Fruit fly (Drosophila melanogaster) whole organism, embryonic: ENCODE results near the gene CG32700.
A peak's percentile ranks its signal among the peaks of the same experiment; 100 is the strongest.

ENCODE experiments used
- Bdp1 ChIP-seq: fragments of 200-800 bp; sonication (Bioruptor generic); optimal IDR thresholded peaks from 3 replicates; lab custom pipeline; 2016; ENCODE audit warnings: missing biosample characterization, missing genetic modification characterization
- CG1024 ChIP-seq: fragments of 200-800 bp; sonication (Bioruptor generic); IDR thresholded peaks from 2 replicates; pipeline ENCODE4 v1.3.6; 2022; ENCODE audit warnings: missing biosample characterization, missing genetic modification characterization
- CG10366 ChIP-seq: fragments of 200-800 bp; sonication (Bioruptor generic); IDR thresholded peaks from 2 replicates; pipeline ENCODE4 v1.3.6; 2022; ENCODE audit warnings: missing biosample characterization, missing genetic modification characterization
- CG11247 ChIP-seq: fragments of 200-800 bp; sonication (Bioruptor generic); IDR thresholded peaks from 2 replicates; pipeline ENCODE4 v1.3.6; 2022; ENCODE audit warnings: missing biosample characterization, missing genetic modification characterization
- CG13287 ChIP-seq: fragments of 200-800 bp; sonication (Bioruptor generic); IDR thresholded peaks from 2 replicates; pipeline ENCODE4 v1.3.6; 2022; ENCODE audit warnings: missing biosample characterization, missing genetic modification characterization; ENCODE audit not compliant: partially characterized antibody
- CG14667 ChIP-seq: fragments of 200-800 bp; sonication (Bioruptor generic); IDR thresholded peaks from 2 replicates; pipeline ENCODE4 v1.3.6; 2022; ENCODE audit warnings: missing biosample characterization, missing genetic modification characterization
- CG17328 ChIP-seq: fragments of 200-800 bp; sonication (Bioruptor generic); IDR thresholded peaks from 2 replicates; pipeline ENCODE4 v1.3.6; 2022; ENCODE audit warnings: missing biosample characterization, missing genetic modification characterization
- CG17385 ChIP-seq: fragments of 200-800 bp; sonication (Bioruptor generic); optimal IDR thresholded peaks from 3 replicates; lab custom pipeline; 2018; ENCODE audit warnings: missing biosample characterization, mild to moderate bottlenecking, missing genetic modification characterization
- CG1792 ChIP-seq: fragments of 200-800 bp; sonication (Bioruptor generic); optimal IDR thresholded peaks from 2 replicates; lab custom pipeline; 2016; ENCODE audit warnings: missing biosample characterization, missing genetic modification characterization
- CG18011 ChIP-seq: fragments of 200-800 bp; sonication (Bioruptor generic); optimal IDR thresholded peaks from 2 replicates; lab custom pipeline; 2017; ENCODE audit warnings: missing biosample characterization, missing genetic modification characterization, mild to moderate bottlenecking, moderate library complexity, missing genotype
- CG18476 ChIP-seq: fragments of 200-800 bp; sonication (Bioruptor generic); optimal IDR thresholded peaks from 2 replicates; lab custom pipeline; 2016; ENCODE audit warnings: missing biosample characterization, mild to moderate bottlenecking, missing genetic modification characterization
- CG31388 ChIP-seq: fragments of 200-800 bp; sonication (Bioruptor generic); optimal IDR thresholded peaks from 2 replicates; lab custom pipeline; 2016; ENCODE audit warnings: missing biosample characterization, missing genetic modification characterization
- CG3726 ChIP-seq: fragments of 200-800 bp; sonication (Bioruptor generic); IDR thresholded peaks from 3 replicates; pipeline ENCODE4, ENCODE4 v1.3.6; 2022; ENCODE audit warnings: missing biosample characterization, missing genetic modification characterization
- CG7556 ChIP-seq: fragments of 200-800 bp; sonication (Bioruptor generic); optimal IDR thresholded peaks from 2 replicates; lab custom pipeline; 2017; ENCODE audit warnings: missing biosample characterization, mild to moderate bottlenecking, missing genetic modification characterization
- CG7928 ChIP-seq: fragments of 200-800 bp; sonication (Bioruptor generic); optimal IDR thresholded peaks from 2 replicates; lab custom pipeline; 2017; ENCODE audit warnings: missing biosample characterization, mild to moderate bottlenecking, missing genetic modification characterization
- CG8944 ChIP-seq: fragments of 200-800 bp; sonication (Bioruptor generic); optimal IDR thresholded peaks from 3 replicates; lab custom pipeline; 2016; ENCODE audit warnings: missing biosample characterization, missing genetic modification characterization
- CG9932 ChIP-seq: fragments of 200-800 bp; sonication (Bioruptor generic); IDR thresholded peaks from 2 replicates; pipeline ENCODE4 v1.3.6; 2022; ENCODE audit warnings: missing biosample characterization, missing genetic modification characterization
- Chrac-16 ChIP-seq: fragments of 200-800 bp; sonication (Bioruptor generic); optimal IDR thresholded peaks from 3 replicates; lab custom pipeline; 2016; ENCODE audit warnings: missing biosample characterization, missing genetic modification characterization
- CkIIα-i1 ChIP-seq: fragments of 200-800 bp; sonication (Bioruptor generic); IDR thresholded peaks from 2 replicates; pipeline ENCODE4 v1.3.6; 2022; ENCODE audit warnings: missing biosample characterization, missing genetic modification characterization
- Dbx ChIP-seq: fragments of 200-800 bp; sonication (Bioruptor generic); IDR thresholded peaks from 3 replicates; pipeline ENCODE4 v1.3.6; 2022; ENCODE audit warnings: missing biosample characterization, missing genetic modification characterization
- Deaf1 ChIP-seq: fragments of 200-800 bp; optimal IDR thresholded peaks from 3 replicates; lab custom pipeline; 2019; ENCODE audit warnings: missing biosample characterization, mild to moderate bottlenecking, missing genetic modification characterization, moderate library complexity
- ERR ChIP-seq: fragments of 200-800 bp; sonication (Bioruptor generic); optimal IDR thresholded peaks from 2 replicates; lab custom pipeline; 2016; ENCODE audit warnings: missing biosample characterization, missing genetic modification characterization
- GATAe ChIP-seq: fragments of 200-800 bp; sonication (Bioruptor generic); conservative IDR thresholded peaks from 2 replicates; pipeline ENCODE4 v1.3.6; 2022; ENCODE audit warnings: missing biosample characterization, missing genetic modification characterization
- Hmr ChIP-seq: fragments of 200-800 bp; sonication (Bioruptor generic); optimal IDR thresholded peaks from 3 replicates; lab custom pipeline; 2017; ENCODE audit warnings: mild to moderate bottlenecking, missing biosample characterization, missing genetic modification reagents, missing genetic modification characterization
- Lhr ChIP-seq: fragments of 200-800 bp; sonication (Bioruptor generic); optimal IDR thresholded peaks from 3 replicates; lab custom pipeline; 2017; ENCODE audit warnings: mild to moderate bottlenecking, missing biosample characterization, missing genetic modification reagents, missing genetic modification characterization
- Lim3 ChIP-seq: fragments of 200-800 bp; sonication (Bioruptor generic); IDR thresholded peaks from 2 replicates; pipeline ENCODE4 v1.3.6; 2022; ENCODE audit warnings: missing biosample characterization, missing genetic modification characterization
- Mes4 ChIP-seq: fragments of 200-800 bp; sonication (Bioruptor generic); optimal IDR thresholded peaks from 2 replicates; lab custom pipeline; 2016; ENCODE audit warnings: missing biosample characterization, missing genetic modification characterization
- NFAT ChIP-seq: fragments of 200-800 bp; sonication (Bioruptor generic); IDR thresholded peaks from 2 replicates; pipeline ENCODE4 v1.3.6; 2022; ENCODE audit warnings: missing biosample characterization, missing genetic modification characterization
- PHDP ChIP-seq: fragments of 200-800 bp; sonication (Bioruptor generic); optimal IDR thresholded peaks from 3 replicates; lab custom pipeline; 2018; ENCODE audit warnings: missing biosample characterization, mild to moderate bottlenecking, missing genetic modification characterization, moderate library complexity
- Ravus ChIP-seq: fragments of 200-800 bp; sonication (Bioruptor generic); IDR thresholded peaks from 2 replicates; pipeline ENCODE4 v1.3.6; 2022; ENCODE audit warnings: missing biosample characterization, missing genetic modification characterization
- Sox100B ChIP-seq: fragments of 200-800 bp; sonication (Bioruptor generic); optimal IDR thresholded peaks from 3 replicates; lab custom pipeline; 2018; ENCODE audit warnings: missing biosample characterization, mild to moderate bottlenecking, missing genetic modification characterization
- Taf1 ChIP-seq: fragments of 200-800 bp; sonication (Bioruptor generic); IDR thresholded peaks from 2 replicates; pipeline ENCODE4 v1.3.6; 2022; ENCODE audit warnings: missing biosample characterization, missing genetic modification characterization
- ase ChIP-seq: fragments of 200-800 bp; sonication (Bioruptor generic); IDR thresholded peaks from 3 replicates; pipeline ENCODE4 v1.3.6; 2022; ENCODE audit warnings: missing biosample characterization, missing genetic modification characterization
- bigmax ChIP-seq: fragments of 200-800 bp; sonication (Bioruptor generic); optimal IDR thresholded peaks from 2 replicates; lab custom pipeline; 2018; ENCODE audit warnings: missing biosample characterization, mild to moderate bottlenecking, missing genetic modification characterization
- bowl ChIP-seq: fragments of 200-800 bp; sonication (Bioruptor generic); IDR thresholded peaks from 2 replicates; pipeline ENCODE4 v1.3.6; 2022; ENCODE audit warnings: missing biosample characterization, missing genetic modification characterization
- btn ChIP-seq: fragments of 200-800 bp; sonication (Bioruptor generic); optimal IDR thresholded peaks from 2 replicates; lab custom pipeline; 2016; ENCODE audit warnings: missing biosample characterization, missing genetic modification characterization
- cad ChIP-seq: fragments of >200 bp; optimal IDR thresholded peaks from 2 replicates; lab custom pipeline; 2017; ENCODE audit warnings: missing biosample characterization, missing genetic modification characterization
- dan ChIP-seq: fragments of 200-800 bp; sonication (Bioruptor generic); IDR thresholded peaks from 2 replicates; pipeline ENCODE4 v1.3.6; 2022; ENCODE audit warnings: missing biosample characterization, missing genetic modification characterization
- ewg ChIP-seq: fragments of 200-800 bp; sonication (Bioruptor generic); optimal IDR thresholded peaks from 3 replicates; lab custom pipeline; 2017; ENCODE audit warnings: mild to moderate bottlenecking, missing biosample characterization, missing genetic modification reagents, missing genetic modification characterization
- fd3F ChIP-seq: fragments of 200-800 bp; sonication (Bioruptor generic); optimal IDR thresholded peaks from 2 replicates; lab custom pipeline; 2018; ENCODE audit warnings: missing biosample characterization, mild to moderate bottlenecking, missing genetic modification characterization, moderate library complexity
- gro ChIP-seq: fragments of 200-800 bp; sonication (Bioruptor generic); optimal IDR thresholded peaks from 2 replicates; lab custom pipeline; 2016; ENCODE audit warnings: missing biosample characterization, missing genetic modification characterization
- her ChIP-seq: fragments of 200-800 bp; sonication (Bioruptor generic); optimal IDR thresholded peaks from 2 replicates; lab custom pipeline; 2016; ENCODE audit warnings: missing biosample characterization, missing genetic modification characterization
- jumu ChIP-seq: fragments of 200-800 bp; sonication (Bioruptor generic); optimal IDR thresholded peaks from 3 replicates; lab custom pipeline; 2016; ENCODE audit warnings: missing biosample characterization, missing genetic modification characterization
- kah ChIP-seq: fragments of 200-800 bp; sonication (Bioruptor generic); optimal IDR thresholded peaks from 2 replicates; lab custom pipeline; 2018; ENCODE audit warnings: missing biosample characterization, mild to moderate bottlenecking, missing genetic modification characterization
- lov ChIP-seq, 2 experiments: fragments of 200-800 bp in 1 of 2; fragments of >200 bp in 1 of 2; sonication (Bioruptor generic) in 1 of 2; IDR thresholded peaks in 1 of 2; optimal IDR thresholded peaks in 1 of 2; 2 replicates in 1 of 2; 3 replicates in 1 of 2; pipeline versions ENCODE4 v1.3.6 to Lab custom; 2017 to 2022; ENCODE audit warnings: missing biosample characterization in 1 of 2, missing genetic modification characterization in 1 of 2
- sc ChIP-seq, 3 experiments: fragments of >200 bp in 2 of 3; fragments of 200-800 bp in 1 of 3; sonication (Bioruptor generic) in 1 of 3; optimal IDR thresholded peaks; 2 replicates in 2 of 3; 3 replicates in 1 of 3; lab custom pipeline; 2017; ENCODE audit warnings: mild to moderate bottlenecking in 1 of 3, missing biosample characterization in 1 of 3, missing genetic modification characterization in 1 of 3, missing genetic modification reagents in 1 of 3
- ssp ChIP-seq: fragments of 200-800 bp; sonication (Bioruptor generic); IDR thresholded peaks from 2 replicates; pipeline ENCODE4 v1.3.6; 2022; ENCODE audit warnings: missing biosample characterization, missing genetic modification characterization
- tll ChIP-seq, 2 experiments: fragments of 200-800 bp in 1 of 2; fragments of >200 bp in 1 of 2; sonication (Bioruptor generic) in 1 of 2; optimal IDR thresholded peaks; 2 replicates each; lab custom pipeline; 2017 to 2019; ENCODE audit warnings: missing biosample characterization in 2 of 2, missing genetic modification characterization in 2 of 2, mild to moderate bottlenecking in 1 of 2, moderate library complexity in 1 of 2
- vvl ChIP-seq: fragments of 200-800 bp; sonication (Bioruptor generic); IDR thresholded peaks from 2 replicates; pipeline ENCODE4 v1.3.6; 2022; ENCODE audit warnings: missing biosample characterization, missing genetic modification characterization

CG32700 gene

DNA sequence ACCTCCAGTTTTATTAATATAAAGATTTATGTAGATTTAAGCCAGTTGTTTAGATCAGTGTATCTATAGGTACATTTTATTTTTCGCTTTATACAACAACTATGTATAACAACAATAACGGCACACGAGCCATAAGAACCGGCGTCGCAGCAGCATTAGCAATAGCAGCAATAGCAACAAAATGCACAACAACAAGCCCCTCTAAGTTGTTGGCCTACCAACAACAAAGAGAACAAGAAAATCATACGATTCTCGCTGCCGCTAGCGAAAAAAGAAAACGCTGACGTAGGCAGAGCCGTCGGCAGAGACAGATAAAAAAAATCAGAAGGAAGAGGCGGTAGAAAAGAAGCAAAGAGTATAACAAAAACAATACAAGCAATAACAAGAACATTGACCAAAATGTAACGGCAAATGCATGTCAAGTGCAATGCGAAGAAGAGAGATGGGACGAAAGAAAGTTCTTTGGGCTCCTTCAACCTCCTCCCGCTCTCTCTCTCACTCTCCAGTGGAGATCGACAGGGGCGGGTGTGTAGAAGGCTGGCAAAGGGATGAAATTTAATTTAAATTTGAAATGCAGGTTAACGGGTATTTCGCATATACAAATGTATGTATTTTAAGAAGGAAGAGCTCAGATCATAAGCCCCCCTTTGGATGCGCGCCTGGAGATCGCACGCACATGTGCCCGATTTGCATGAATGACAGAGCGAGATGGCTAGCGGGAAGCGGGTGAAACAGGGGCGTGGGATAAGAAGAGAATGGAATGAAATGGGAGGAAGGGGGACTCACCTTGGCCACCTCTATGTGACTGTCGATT, 28.3 kb upstream of the CG32700 start (continued):
- TF ChIP-seq Taf1 (peak; percentile 96), jumu (GFP tag; lab: Kevin White, UChicago) (peak; percentile 99), CkIIα-i1 (GFP tag; lab: Robert Waterston, UW) (peak; percentile 85), Deaf1 (tag; lab: Kevin White, UChicago) (peak; percentile 74), CG17328 (GFP tag; lab: Robert Waterston, UW) (peak; percentile 99), CG9932 (GFP tag; lab: Robert Waterston, UW) (peak; percentile 99), CG18476 (GFP tag; lab: Kevin White, UChicago) (peak; percentile 95), Dbx (GFP tag; lab: Robert Waterston, UW) (peak; percentile 98), Mes4 (GFP tag; lab: Kevin White, UChicago) (peak; percentile 98), bowl (GFP tag; lab: Robert Waterston, UW) (peak; percentile 94), Bdp1 (GFP tag; lab: Kevin White, UChicago) (peak; percentile 93), CG1024 (peak; percentile 96), CG31388 (GFP tag; lab: Kevin White, UChicago) (peak; percentile 94), her (peak; percentile 96), GATAe (GFP tag; lab: Robert Waterston, UW) (peak; percentile 86), ERR (peak; percentile 95), Sox100B (peak; percentile 93), PHDP (tag; lab: Kevin White, UChicago) (peak; percentile 97), kah (GFP tag; lab: Kevin White, UChicago) (peak; percentile 90), gro (GFP tag; lab: Kevin White, UChicago) (peak; percentile 98), CG18011 (peak; percentile 89), CG17385 (GFP tag; lab: Kevin White, UChicago) (peak; percentile 93), CG13287 (GFP tag; lab: Robert Waterston, UW) (no peak), ase (peak; percentile 98), dan (peak; percentile 99), fd3F (peak; percentile 95), NFAT (peak; percentile 99), cad (GFP tag; lab: Kevin White, UChicago) (no peak), ewg (GFP tag; lab: Kevin White, UChicago) (peak; percentile 98), ssp (GFP tag; lab: Robert Waterston, UW) (peak; percentile 94), Ravus (GFP tag; lab: Robert Waterston, UW) (peak; percentile 94), CG3726 (GFP tag; lab: Robert Waterston, UW) (peak; percentile 98), Chrac-16 (peak; percentile 99), CG11247 (GFP tag; lab: Robert Waterston, UW) (peak; percentile 99), lov (optimal IDR thresholded peaks at IDR 0.05; lab: Kevin White, UChicago) (no peak), lov (GFP tag; IDR thresholded peaks at IDR 0.05; lab: Robert Waterston, UW) (peak; percentile 99), tll (GFP tag; optimal IDR thresholded peaks at IDR 0.05; lab: Kevin White, UChicago) (peak in 1 of 2 experiments; percentile 65), CG7928 (GFP tag; lab: Kevin White, UChicago) (peak; percentile 77), CG1792 (peak; percentile 97), Lhr (peak; percentile 97), CG10366 (peak; percentile 99), vvl (GFP tag; lab: Robert Waterston, UW) (peak; percentile 99), CG7556 (GFP tag; lab: Kevin White, UChicago) (peak; percentile 97), Hmr (peak; percentile 98), sc (optimal IDR thresholded peaks at IDR 0.05; lab: Kevin White, UChicago) (no peak), sc (GFP tag; optimal IDR thresholded peaks at IDR 0.05; lab: Kevin White, UChicago) (peak; percentile 99), CG8944 (peak; percentile 98), bigmax (GFP tag; lab: Kevin White, UChicago) (peak; percentile 59), btn (peak; percentile 97), Lim3 (GFP tag; lab: Robert Waterston, UW) (peak; percentile 94), CG14667 (GFP tag; lab: Robert Waterston, UW) (peak; percentile 99)
